Fruit fly (Drosophila melanogaster): ENCODE data around the gene O-fut2.

O-fut2 gene

DNA sequence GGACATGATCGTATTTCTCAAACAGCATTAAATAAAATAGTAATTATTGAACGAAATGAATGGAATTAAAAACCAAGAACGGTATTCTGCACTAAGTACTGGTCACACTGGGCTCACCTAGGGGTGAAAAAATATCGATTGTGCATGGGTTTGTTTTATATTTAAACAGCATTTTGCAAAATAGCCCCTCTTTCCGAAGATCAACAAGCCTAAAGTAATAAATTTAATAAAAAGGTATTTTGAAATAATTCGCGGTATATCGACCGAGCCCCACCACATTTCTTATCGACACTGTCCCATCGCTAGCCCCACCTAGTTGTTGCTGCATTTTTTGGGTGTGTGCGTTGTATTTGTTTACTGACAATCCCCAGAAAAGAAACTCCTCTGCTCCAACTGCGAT, 4.8 kb upstream of the O-fut2 start, which contains the start of gene pck (continued):
- TF ChIP-seq Dbx (GFP tag; IDR thresholded peaks at IDR 0.05) (peak; percentile 59; the same call in 2 of the 3 replicates), ac (GFP tag; optimal IDR thresholded peaks at IDR 0.05) (no peak), CG17829 (tag; optimal IDR thresholded peaks at IDR 0.05) (peak; percentile 67), HLH4C (GFP tag; IDR thresholded peaks at IDR 0.05; ENCODE audit: partially characterized antibody) (peak; percentile 56; the same call in 2 of the 3 replicates), CG17328 (GFP tag; IDR thresholded peaks at IDR 0.05) (peak; percentile 70), CG12942 (GFP tag; optimal IDR thresholded peaks at IDR 0.05) (peak; percentile 66), CG8388 (GFP tag; optimal IDR thresholded peaks at IDR 0.05) (peak; percentile 64), org-1 (GFP tag; optimal IDR thresholded peaks at IDR 0.05) (no peak), H2.0 (GFP tag; IDR thresholded peaks at IDR 0.05) (peak; percentile 69; the same call in 1 of the 2 replicates), CG14441 (GFP tag; IDR thresholded peaks at IDR 0.05) (peak; percentile 61), danr (GFP tag; IDR thresholded peaks at IDR 0.05) (peak; percentile 24; the same call in 1 of the 2 replicates), Fer3 (tag; optimal IDR thresholded peaks at IDR 0.05) (peak; percentile 40), CG1529 (GFP tag; optimal IDR thresholded peaks at IDR 0.05) (no peak), Atf-2 (GFP tag; optimal IDR thresholded peaks at IDR 0.05) (peak; percentile 4), btn (GFP tag; optimal IDR thresholded peaks at IDR 0.05) (peak; percentile 28), Bgb (GFP tag; IDR thresholded peaks at IDR 0.05; ENCODE audit: partially characterized antibody) (no peak; the same call in 1 of the 2 replicates), CG18599 (GFP tag; optimal IDR thresholded peaks at IDR 0.05) (peak; percentile 72), CG8765 (GFP tag; IDR thresholded peaks at IDR 0.05) (peak; percentile 51), dmrt99B (tag; optimal IDR thresholded peaks at IDR 0.05) (no peak), onecut (GFP tag; IDR thresholded peaks at IDR 0.05) (peak; percentile 52), exex (tag; optimal IDR thresholded peaks at IDR 0.05) (no peak), CG42726 (GFP tag; IDR thresholded peaks at IDR 0.05; ENCODE audit: partially characterized antibody) (no peak), CG31224 (GFP tag; IDR thresholded peaks at IDR 0.05) (peak; percentile 40; the same call in 1 of the 2 replicates), Vsx1 (GFP tag; optimal IDR thresholded peaks at IDR 0.05) (no peak), psq (GFP tag; optimal IDR thresholded peaks at IDR 0.05) (peak; percentile 23), Atf6 (GFP tag; IDR thresholded peaks at IDR 0.05) (peak; percentile 52; the same call in 1 of the 2 replicates), CoRest (tag; optimal IDR thresholded peaks at IDR 0.05) (peak; percentile 49), bcd (GFP tag; optimal IDR thresholded peaks at IDR 0.05) (peak; percentile 27), dysf (GFP tag; IDR thresholded peaks at IDR 0.05) (peak; percentile 51; the same call in 1 of the 3 replicates), lilli (GFP tag; optimal IDR thresholded peaks at IDR 0.05) (peak; percentile 85), hb (GFP tag; IDR thresholded peaks at IDR 0.05; ENCODE audit: partially characterized antibody) (no peak), eyg (GFP tag; optimal IDR thresholded peaks at IDR 0.05) (no peak), da (GFP tag; optimal IDR thresholded peaks at IDR 0.05) (no peak), ind (GFP tag; optimal IDR thresholded peaks at IDR 0.05) (peak; percentile 74), Dad (GFP tag; optimal IDR thresholded peaks at IDR 0.05) (peak; percentile 62), zf30C (GFP tag; optimal IDR thresholded peaks at IDR 0.05) (no peak), bowl (GFP tag; IDR thresholded peaks at IDR 0.05) (no peak), pum (GFP tag; optimal IDR thresholded peaks at IDR 0.05) (peak; percentile 65), caup (GFP tag; optimal IDR thresholded peaks at IDR 0.05; ENCODE audit: severe bottlenecking) (peak; percentile 51), wek (GFP tag; optimal IDR thresholded peaks at IDR 0.05) (peak; percentile 18), Dref (GFP tag; IDR thresholded peaks at IDR 0.05) (peak; percentile 66), crp (GFP tag; optimal IDR thresholded peaks at IDR 0.05) (peak in 1 of 2 experiments; percentile 37), CG9727 (GFP tag; optimal IDR thresholded peaks at IDR 0.05) (peak; percentile 69), Abd-B (GFP tag; optimal IDR thresholded peaks at IDR 0.05) (peak; percentile 38), Hey (tag; optimal IDR thresholded peaks at IDR 0.05) (no peak), ewg (GFP tag; optimal IDR thresholded peaks at IDR 0.05) (peak; percentile 36), CG4730 (GFP tag; IDR thresholded peaks at IDR 0.05) (no peak), CG13296 (GFP tag; optimal IDR thresholded peaks at IDR 0.05) (peak; percentile 25), CG11456 (GFP tag; IDR thresholded peaks at IDR 0.05) (no peak), Hmx (GFP tag; optimal IDR thresholded peaks at IDR 0.05) (no peak)
